Worm (Caenorhabditis elegans) whole organism, L4 larva: ENCODE measurements around the gene C32D5.11.

Experiments used
- F10B5.3 ChIP-seq: sonication (generic microtip); optimal IDR thresholded peaks from 2 replicates; lab custom pipeline; 2016; ENCODE audit warnings: mild to moderate bottlenecking, missing genetic modification characterization, missing compliant biosample characterization
- F26F4.8 ChIP-seq: fragments of 200-800 bp; sonication (Bioruptor generic); conservative IDR thresholded peaks from 2 replicates; pipeline ENCODE4 v1.3.6; 2022; ENCODE audit warnings: missing genetic modification characterization, missing compliant biosample characterization
- F49E8.2 ChIP-seq: sonication (generic microtip); optimal IDR thresholded peaks from 2 replicates; lab custom pipeline; 2016; ENCODE audit warnings: missing compliant biosample characterization, mild to moderate bottlenecking, missing genetic modification characterization, borderline replicate concordance
- Y105C5A.15 ChIP-seq: fragments of 200-800 bp; sonication (Bioruptor generic); IDR thresholded peaks from 2 replicates; pipeline ENCODE4 v1.3.6; 2022; ENCODE audit warnings: missing genetic modification characterization, missing compliant biosample characterization
- Y48G9A.11 ChIP-seq: fragments of 200-800 bp; sonication (Bioruptor generic); IDR thresholded peaks from 2 replicates; pipeline ENCODE4 v1.3.6; 2022; ENCODE audit warnings: missing genetic modification reagents, missing genetic modification characterization, missing compliant biosample characterization
- Y5F2A.4 ChIP-seq: fragments of 200-800 bp; sonication (Bioruptor generic); optimal IDR thresholded peaks from 2 replicates; lab custom pipeline; 2018; ENCODE audit warnings: mild to moderate bottlenecking, missing genetic modification characterization, missing compliant biosample characterization
- Y75B8A.6 ChIP-seq: fragments of 200-800 bp; sonication (Bioruptor generic); IDR thresholded peaks from 2 replicates; pipeline ENCODE4 v1.3.6; 2022; ENCODE audit warnings: missing genetic modification reagents, missing genetic modification characterization, missing compliant biosample characterization
- ZK546.5 ChIP-seq, 2 experiments: sonication (generic microtip); optimal IDR thresholded peaks; 2 replicates each; lab custom pipeline; 2017; ENCODE audit warnings: missing biosample characterization in 2 of 2, missing genetic modification characterization in 2 of 2
- aha-1 ChIP-seq: fragments of 150-350 bp; peaks from one replicate; lab custom pipeline; 2014; ENCODE audit warnings: missing biosample characterization, missing genetic modification characterization
- ama-1 ChIP-seq: fragments of 150-350 bp; optimal IDR thresholded peaks from 2 replicates; lab custom pipeline; 2014; ENCODE audit warnings: inconsistent platforms, mixed read lengths
- arid-1 ChIP-seq: fragments of 200-800 bp; sonication (Bioruptor generic); conservative IDR thresholded peaks from 2 replicates; pipeline ENCODE4 v1.3.6; 2022; ENCODE audit warnings: missing genetic modification reagents, missing genetic modification characterization, missing compliant biosample characterization
- attf-4 ChIP-seq: sonication (generic microtip); optimal IDR thresholded peaks from 3 replicates; lab custom pipeline; 2017; ENCODE audit warnings: missing biosample characterization, missing genetic modification characterization
- ceh-28 ChIP-seq: fragments of 150-350 bp; optimal IDR thresholded peaks from 2 replicates; lab custom pipeline; 2014; ENCODE audit warnings: missing biosample characterization, missing genetic modification reagents, missing genetic modification characterization
- ceh-62 ChIP-seq: sonication (generic microtip); optimal IDR thresholded peaks from 2 replicates; lab custom pipeline; 2017; ENCODE audit warnings: missing biosample characterization, missing genetic modification characterization
- ceh-82 ChIP-seq: sonication (generic microtip); optimal IDR thresholded peaks from 2 replicates; lab custom pipeline; 2017; ENCODE audit warnings: missing biosample characterization, missing genetic modification characterization
- ces-1 ChIP-seq: fragments of 150-350 bp; sonication (generic microtip); optimal IDR thresholded peaks from 4 replicates; lab custom pipeline; 2014; ENCODE audit warnings: missing biosample characterization, missing genetic modification reagents, missing genetic modification characterization
- daf-8 ChIP-seq: fragments of 200-800 bp; sonication (Bioruptor generic); IDR thresholded peaks from 2 replicates; pipeline ENCODE4 v1.3.6; 2022; ENCODE audit warnings: missing genetic modification characterization, missing compliant biosample characterization
- dmd-6 ChIP-seq: fragments of 200-800 bp; sonication (Bioruptor generic); IDR thresholded peaks from 2 replicates; pipeline ENCODE4 v1.3.6; 2022; ENCODE audit warnings: missing genetic modification reagents, missing genetic modification characterization, missing compliant biosample characterization
- dmd-9 ChIP-seq: fragments of 200-800 bp; sonication (Bioruptor generic); IDR thresholded peaks from 2 replicates; pipeline ENCODE4 v1.3.6; 2022; ENCODE audit warnings: missing genetic modification reagents, missing genetic modification characterization, missing compliant biosample characterization
- dpl-1 ChIP-seq: fragments of 150-350 bp; optimal IDR thresholded peaks from 2 replicates; lab custom pipeline; 2014; ENCODE audit warnings: missing biosample characterization, missing genetic modification reagents, missing genetic modification characterization
- duxl-1 ChIP-seq: sonication (generic microtip); optimal IDR thresholded peaks from 2 replicates; lab custom pipeline; 2016; ENCODE audit warnings: mild to moderate bottlenecking, missing genetic modification characterization, moderate library complexity, missing compliant biosample characterization; ENCODE audit not compliant: poor library complexity
- dve-1 ChIP-seq: sonication (generic microtip); optimal IDR thresholded peaks from 2 replicates; lab custom pipeline; 2017; ENCODE audit warnings: antibody characterized with exemption, mild to moderate bottlenecking, missing genetic modification characterization, missing compliant biosample characterization; ENCODE audit not compliant: insufficient read depth
- egl-27 ChIP-seq: sonication (generic microtip); optimal IDR thresholded peaks from 3 replicates; lab custom pipeline; 2017; ENCODE audit warnings: missing biosample characterization, missing genetic modification reagents, missing genetic modification characterization
- fos-1 ChIP-seq: fragments of 150-350 bp; optimal IDR thresholded peaks from 2 replicates; lab custom pipeline; 2014; ENCODE audit warnings: missing biosample characterization, missing genetic modification characterization
- gei-8 ChIP-seq: fragments of 200-800 bp; sonication (Bioruptor generic); optimal IDR thresholded peaks from 2 replicates; lab custom pipeline; 2018; ENCODE audit warnings: mild to moderate bottlenecking, missing genetic modification characterization, missing compliant biosample characterization
- hif-1 ChIP-seq, 2 experiments: sonication (generic microtip); optimal IDR thresholded peaks; 2 replicates each; lab custom pipeline; 2016 to 2017; ENCODE audit warnings: missing compliant biosample characterization in 2 of 2, missing genetic modification characterization in 2 of 2, missing genetic modification reagents in 2 of 2, missing genotype in 2 of 2, mild to moderate bottlenecking in 1 of 2
- hlh-11 ChIP-seq: fragments of 200-800 bp; sonication (Bioruptor generic); optimal IDR thresholded peaks from 2 replicates; lab custom pipeline; 2018; ENCODE audit warnings: mild to moderate bottlenecking, missing genetic modification characterization, missing compliant biosample characterization
- hlh-30 ChIP-seq: sonication (generic microtip); optimal IDR thresholded peaks from 2 replicates; lab custom pipeline; 2017; ENCODE audit warnings: antibody characterized with exemption, mild to moderate bottlenecking, missing genetic modification characterization, missing compliant biosample characterization; ENCODE audit not compliant: insufficient read depth
- hmg-1.1 ChIP-seq: fragments of 200-800 bp; sonication (Bioruptor generic); IDR thresholded peaks from 2 replicates; pipeline ENCODE4 v1.3.6; 2022; ENCODE audit warnings: missing genetic modification reagents, missing genetic modification characterization, missing compliant biosample characterization
- lim-7 ChIP-seq: fragments of 200-800 bp; sonication (Bioruptor generic); IDR thresholded peaks from 2 replicates; pipeline ENCODE4 v1.3.6; 2022; ENCODE audit warnings: missing genetic modification characterization, missing compliant biosample characterization
- lin-1 ChIP-seq: fragments of 200-800 bp; sonication (Bioruptor generic); IDR thresholded peaks from 2 replicates; pipeline ENCODE4 v1.3.6; 2022; ENCODE audit warnings: missing genetic modification reagents, missing genetic modification characterization, missing compliant biosample characterization
- lin-29 ChIP-seq: fragments of 200-800 bp; sonication (Bioruptor generic); IDR thresholded peaks from 2 replicates; pipeline ENCODE4 v1.3.6; 2022; ENCODE audit warnings: missing genetic modification reagents, missing genetic modification characterization, missing compliant biosample characterization
- lin-39 ChIP-seq: fragments of 150-350 bp; optimal IDR thresholded peaks from 2 replicates; lab custom pipeline; 2014; ENCODE audit warnings: missing biosample characterization, missing genetic modification reagents, missing genetic modification characterization
- lsy-2 ChIP-seq, 2 experiments: fragments of 150-350 bp in 1 of 2; sonication (generic microtip) in 1 of 2; optimal IDR thresholded peaks; 2 replicates each; lab custom pipeline; 2014 to 2017; ENCODE audit warnings: missing biosample characterization in 2 of 2, missing genetic modification characterization in 2 of 2
- madf-5 ChIP-seq, 2 experiments: fragments of 200-800 bp; sonication (Bioruptor generic); IDR thresholded peaks; 2 replicates each; pipeline ENCODE4 v1.3.6; 2022; ENCODE audit warnings: missing compliant biosample characterization in 2 of 2, missing genetic modification characterization in 2 of 2
- mdl-1 ChIP-seq, 2 experiments: fragments of 150-350 bp in 1 of 2; sonication (generic microtip) in 1 of 2; optimal IDR thresholded peaks; 2 replicates each; lab custom pipeline; 2014 to 2017; ENCODE audit warnings: missing biosample characterization in 2 of 2, missing genetic modification characterization in 2 of 2
- mep-1 ChIP-seq: fragments of 150-350 bp; sonication (generic microtip); optimal IDR thresholded peaks from 3 replicates; lab custom pipeline; 2014; ENCODE audit warnings: missing biosample characterization, missing genetic modification characterization
- mxl-2 ChIP-seq: fragments of 200-800 bp; sonication (Bioruptor generic); conservative IDR thresholded peaks from 2 replicates; pipeline ENCODE4 v1.3.6; 2022; ENCODE audit warnings: missing genetic modification reagents, missing genetic modification characterization, missing compliant biosample characterization
- nhr-237 ChIP-seq: sonication (generic microtip); optimal IDR thresholded peaks from 2 replicates; lab custom pipeline; 2017; ENCODE audit warnings: missing biosample characterization, missing genetic modification characterization
- nhr-42 ChIP-seq: fragments of 200-800 bp; sonication (Bioruptor generic); IDR thresholded peaks from 2 replicates; pipeline ENCODE4 v1.3.6; 2022; ENCODE audit warnings: missing genetic modification characterization, missing compliant biosample characterization
- nhr-48 ChIP-seq: sonication (generic microtip); optimal IDR thresholded peaks from 2 replicates; lab custom pipeline; 2016; ENCODE audit warnings: mild to moderate bottlenecking, missing genetic modification characterization, missing compliant biosample characterization
- nhr-76 ChIP-seq: fragments of 150-350 bp; optimal IDR thresholded peaks from 2 replicates; lab custom pipeline; 2014; ENCODE audit warnings: missing biosample characterization, missing genetic modification characterization
- rbr-2 ChIP-seq: sonication (generic microtip); optimal IDR thresholded peaks from 2 replicates; lab custom pipeline; 2016; ENCODE audit warnings: missing genotype, missing genetic modification characterization, missing compliant biosample characterization
- sdz-12 ChIP-seq: fragments of 200-800 bp; sonication (Bioruptor generic); optimal IDR thresholded peaks from 2 replicates; lab custom pipeline; 2018; ENCODE audit warnings: mild to moderate bottlenecking, missing genetic modification characterization, missing compliant biosample characterization
- set-16 ChIP-seq: fragments of 200-800 bp; sonication (Bioruptor generic); IDR thresholded peaks from 2 replicates; pipeline ENCODE4 v1.3.6; 2022; ENCODE audit warnings: missing genetic modification reagents, missing genetic modification characterization, missing compliant biosample characterization
- skn-1 ChIP-seq: fragments of 150-350 bp; optimal IDR thresholded peaks from 2 replicates; lab custom pipeline; 2014; ENCODE audit warnings: missing biosample characterization, missing genetic modification characterization
- tra-1 ChIP-seq: fragments of 200-800 bp; sonication (Bioruptor generic); IDR thresholded peaks from 2 replicates; pipeline ENCODE4 v1.3.6; 2022; ENCODE audit warnings: missing genetic modification reagents, missing genetic modification characterization, missing compliant biosample characterization
- unc-130 ChIP-seq: sonication (generic microtip); optimal IDR thresholded peaks from 2 replicates; lab custom pipeline; 2016; ENCODE audit warnings: missing genetic modification reagents, missing genetic modification characterization, missing compliant biosample characterization
- ztf-7 ChIP-seq: fragments of 150-350 bp; optimal IDR thresholded peaks from 2 replicates; lab custom pipeline; 2014; ENCODE audit warnings: missing biosample characterization, missing genetic modification characterization

The C32D5.11 gene

ce11 chrII:6347341-6348118, 7.7 kb downstream of the C32D5.11 start, which contains the start of gene lgg-1 (continued):
- TF ChIP-seq ceh-28 (tag; lab: Kevin White, UChicago) (peak; percentile 82), duxl-1 (tag; lab: Kevin White, UChicago) (peak; percentile 5), daf-8 (GFP tag; lab: Robert Waterston, UW) (no peak), madf-5 (GFP tag; IDR thresholded peaks at IDR 0.05; lab: Robert Waterston, UW) (0 out of 4 replicates have a peak, but pooled peaks of 1 of the 2 experiments have one; percentile 3), mep-1 (tag; lab: Kevin White, UChicago) (peak; percentile 50), unc-130 (GFP tag; lab: Kevin White, UChicago) (no peak), Y5F2A.4 (GFP tag; lab: Kevin White, UChicago) (no peak), hlh-30 (tag; lab: Kevin White, UChicago) (peak; percentile 84), lin-1 (GFP tag; lab: Robert Waterston, UW) (0 out of 2 replicates have a peak, but pooled peaks have one; percentile 8), attf-4 (tag; lab: Kevin White, UChicago) (no peak), mdl-1 (tag; optimal IDR thresholded peaks at IDR 0.05; lab: Kevin White, UChicago) (peak; percentile 50 to 61), tra-1 (no peak; the same call in 1 of the 2 replicates), F26F4.8 (GFP tag; lab: Robert Waterston, UW) (no peak), ceh-82 (tag; lab: Kevin White, UChicago) (no peak), ztf-7 (no peak), arid-1 (GFP tag; lab: Robert Waterston, UW) (peak; percentile 7; the same call in 1 of the 2 replicates), skn-1 (tag; lab: Kevin White, UChicago) (no peak), lin-39 (tag; lab: Kevin White, UChicago) (no peak), Y105C5A.15 (GFP tag; lab: Robert Waterston, UW) (0 out of 2 replicates have a peak, but pooled peaks have one; percentile 45), aha-1 (peak; percentile 96), lsy-2 (tag; optimal IDR thresholded peaks at IDR 0.05; lab: Kevin White, UChicago) (peak; percentile 61 to 67), nhr-237 (tag; lab: Kevin White, UChicago) (no peak), nhr-42 (GFP tag; lab: Robert Waterston, UW) (no peak), ces-1 (no peak), nhr-48 (no peak), mxl-2 (GFP tag; lab: Robert Waterston, UW) (no peak), sdz-12 (GFP tag; lab: Kevin White, UChicago) (peak; percentile 77), rbr-2 (tag; lab: Kevin White, UChicago) (peak; percentile 34), ZK546.5 (tag; optimal IDR thresholded peaks at IDR 0.05; lab: Kevin White, UChicago) (peak in 1 of 2 experiments; percentile 54), Y48G9A.11 (GFP tag; lab: Robert Waterston, UW) (no peak), lim-7 (GFP tag; lab: Robert Waterston, UW) (0 out of 2 replicates have a peak, but pooled peaks have one; percentile 39), egl-27 (no peak), dve-1 (tag; lab: Kevin White, UChicago) (peak; percentile 45), F10B5.3 (tag; lab: Kevin White, UChicago) (no peak), set-16 (GFP tag; lab: Robert Waterston, UW) (no peak), F49E8.2 (tag; lab: Kevin White, UChicago) (no peak), ama-1 (peak; percentile 95), Y75B8A.6 (peak; percentile 53; the same call in 1 of the 2 replicates), gei-8 (GFP tag; lab: Kevin White, UChicago) (peak; percentile 34), dmd-9 (GFP tag; lab: Robert Waterston, UW) (no peak), dmd-6 (GFP tag; lab: Robert Waterston, UW) (peak; percentile 56), hmg-1.1 (GFP tag; lab: Robert Waterston, UW) (peak; percentile 59; the same call in 1 of the 2 replicates), ceh-62 (tag; lab: Kevin White, UChicago) (no peak), fos-1 (tag; lab: Kevin White, UChicago) (no peak), dpl-1 (GFP tag; lab: Kevin White, UChicago) (peak; percentile 23), lin-29 (GFP tag; lab: Robert Waterston, UW) (0 out of 2 replicates have a peak, but pooled peaks have one; percentile 26), nhr-76 (no peak), hif-1 (tag; optimal IDR thresholded peaks at IDR 0.05; lab: Kevin White, UChicago) (peak in 1 of 2 experiments; percentile 20), hlh-11 (tag; lab: Kevin White, UChicago) (peak; percentile 71)
